Worm (Caenorhabditis elegans): ENCODE data around the gene C35C5.9.

The C35C5.9 gene

ce11 chrX:11522058-11522757, 14.2 kb upstream of the C35C5.9 start, which contains the start of gene sdc-2:
sdc-2 (plus strand) TSS chrX:11522707.
- no peak for TF ChIP-seq dao-5 (tag; optimal IDR thresholded peaks at IDR 0.05)
- TF ChIP-seq him-1 (tag; optimal IDR thresholded peaks at IDR 0.05): peak; percentile 44

ce11 chrX:11523704-11524103, 12.7 kb upstream of the C35C5.9 start:
- TF ChIP-seq him-1 (tag; optimal IDR thresholded peaks at IDR 0.05) (no peak), dao-5 (tag; optimal IDR thresholded peaks at IDR 0.05) (no peak), W03F9.2 (tag; optimal IDR thresholded peaks at IDR 0.05) (no peak)

ce11 chrX:11533543-11534003, 2.8 kb upstream of the C35C5.9 start, which contains the start of gene C35C5.8:
C35C5.8 (plus strand) TSS chrX:11533593.
- TF ChIP-seq dao-5 (tag; optimal IDR thresholded peaks at IDR 0.05): no peak
- TF ChIP-seq him-1 (tag; optimal IDR thresholded peaks at IDR 0.05): no peak
- TF ChIP-seq W03F9.2 (tag; optimal IDR thresholded peaks at IDR 0.05): no peak

ce11 chrX:11534443-11534842, 1.9 kb upstream of the C35C5.9 start:
- no peak for TF ChIP-seq dao-5 (tag; optimal IDR thresholded peaks at IDR 0.05)
- no peak for TF ChIP-seq W03F9.2 (tag; optimal IDR thresholded peaks at IDR 0.05)
- TF ChIP-seq him-1 (tag; optimal IDR thresholded peaks at IDR 0.05): no peak

ce11 chrX:11537240-11537764, 934 bp downstream of the C35C5.9 start, which contains the start of gene gcp-2.2:
gcp-2.2 (plus strand) TSS chrX:11537714.
- TF ChIP-seq him-1 (tag; optimal IDR thresholded peaks at IDR 0.05): no peak

ce11 chrX:11541690-11542089, 5.3 kb downstream of the C35C5.9 start:
- TF ChIP-seq W03F9.2 (tag; optimal IDR thresholded peaks at IDR 0.05): no peak
- TF ChIP-seq dao-5 (tag; optimal IDR thresholded peaks at IDR 0.05): no peak
- no peak for TF ChIP-seq him-1 (tag; optimal IDR thresholded peaks at IDR 0.05)

- TF ChIP-seq dao-5 (tag; optimal IDR thresholded peaks at IDR 0.05): no peak
- peak; percentile 64 for TF ChIP-seq W03F9.2 (tag; optimal IDR thresholded peaks at IDR 0.05)
Observed at ce11 chrX:11546445-11547275, 10.3 kb downstream of the C35C5.9 start, which contains the start of gene selt-1.1. selt-1.1 (minus strand) TSS chrX:11546495.

- no peak for TF ChIP-seq dao-5 (tag; optimal IDR thresholded peaks at IDR 0.05)
- TF ChIP-seq him-1 (tag; optimal IDR thresholded peaks at IDR 0.05): no peak
- no peak for TF ChIP-seq W03F9.2 (tag; optimal IDR thresholded peaks at IDR 0.05)
Observed at ce11 chrX:11547442-11548023, 11.2 kb downstream of the C35C5.9 start.

ce11 chrX:11548308-11548707, 11.9 kb downstream of the C35C5.9 start, which contains the start of gene mig-2:
mig-2 (plus strand) TSS chrX:11548608.
- TF ChIP-seq him-1 (tag; optimal IDR thresholded peaks at IDR 0.05) (no peak), W03F9.2 (tag; optimal IDR thresholded peaks at IDR 0.05) (no peak), dao-5 (tag; optimal IDR thresholded peaks at IDR 0.05) (no peak)

- TF ChIP-seq him-1 (tag; optimal IDR thresholded peaks at IDR 0.05): no peak
- no peak for TF ChIP-seq W03F9.2 (tag; optimal IDR thresholded peaks at IDR 0.05)
- TF ChIP-seq dao-5 (tag; optimal IDR thresholded peaks at IDR 0.05): no peak
Observed at ce11 chrX:11551808-11552207, 15.4 kb downstream of the C35C5.9 start.

- no peak for TF ChIP-seq W03F9.2 (tag; optimal IDR thresholded peaks at IDR 0.05)
- no peak for TF ChIP-seq dao-5 (tag; optimal IDR thresholded peaks at IDR 0.05)
- TF ChIP-seq him-1 (tag; optimal IDR thresholded peaks at IDR 0.05): no peak
Observed at ce11 chrX:11552879-11553278, 16.5 kb downstream of the C35C5.9 start.

- TF ChIP-seq W03F9.2 (tag; optimal IDR thresholded peaks at IDR 0.05): no peak
- TF ChIP-seq him-1 (tag; optimal IDR thresholded peaks at IDR 0.05): no peak
- TF ChIP-seq dao-5 (tag; optimal IDR thresholded peaks at IDR 0.05): no peak
Observed at ce11 chrX:11554522-11554921, 18.2 kb downstream of the C35C5.9 start.

- no peak for TF ChIP-seq W03F9.2 (tag; optimal IDR thresholded peaks at IDR 0.05)
- TF ChIP-seq dao-5 (tag; optimal IDR thresholded peaks at IDR 0.05): no peak
- no peak for TF ChIP-seq him-1 (tag; optimal IDR thresholded peaks at IDR 0.05)
Observed at ce11 chrX:11555046-11555445, 18.7 kb downstream of the C35C5.9 start.
